Fruit fly (Drosophila melanogaster): ENCODE results near the gene CG4408.

DNA sequence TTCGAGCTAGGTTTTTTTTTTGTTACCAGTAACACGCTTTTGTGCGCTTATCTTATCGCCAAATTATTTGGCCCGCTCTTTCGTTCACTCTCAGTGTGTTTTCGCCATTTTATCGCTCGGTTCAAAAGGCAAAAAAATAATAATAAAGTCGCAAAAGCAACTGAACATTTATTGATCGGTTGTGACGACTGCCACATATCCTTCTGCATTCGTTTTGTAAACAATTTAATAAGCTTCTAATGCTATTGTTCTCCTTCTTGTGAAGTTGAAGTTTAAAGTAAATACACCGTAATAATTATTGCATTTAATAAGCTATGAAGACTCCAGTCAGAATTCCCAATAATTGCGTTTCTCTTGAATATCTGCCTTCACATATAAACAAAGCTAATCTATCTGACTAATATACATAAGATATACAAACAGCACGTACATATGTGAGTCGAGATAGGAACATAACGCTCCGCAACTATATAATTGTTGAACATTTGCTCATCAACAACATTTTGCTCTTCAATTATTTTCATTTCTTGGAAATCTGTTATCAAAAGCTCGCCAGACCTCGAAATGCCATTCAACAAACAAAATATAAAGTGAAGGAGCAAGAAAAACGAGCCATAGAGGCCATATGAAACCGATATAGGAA lies 26.1 kb downstream of the CG4408 start:
- no peak for TF ChIP-seq CG9948 (tag; optimal IDR thresholded peaks at IDR 0.05)
- no peak for TF ChIP-seq CG34367 (tag; optimal IDR thresholded peaks at IDR 0.05)
- TF ChIP-seq CG4496 (GFP tag; IDR thresholded peaks at IDR 0.05), result no peak
- no peak for TF ChIP-seq gl (tag; optimal IDR thresholded peaks at IDR 0.05)
- no peak for TF ChIP-seq Pif1B (GFP tag; optimal IDR thresholded peaks at IDR 0.05)
- TF ChIP-seq EcR (GFP tag; optimal IDR thresholded peaks at IDR 0.05), result no peak
- no peak for TF ChIP-seq D1 (tag; optimal IDR thresholded peaks at IDR 0.05)
- no peak for TF ChIP-seq CG8301 (tag; optimal IDR thresholded peaks at IDR 0.05)
